Worm (Caenorhabditis elegans): ENCODE measurements around the gene ben-1.

DNA sequence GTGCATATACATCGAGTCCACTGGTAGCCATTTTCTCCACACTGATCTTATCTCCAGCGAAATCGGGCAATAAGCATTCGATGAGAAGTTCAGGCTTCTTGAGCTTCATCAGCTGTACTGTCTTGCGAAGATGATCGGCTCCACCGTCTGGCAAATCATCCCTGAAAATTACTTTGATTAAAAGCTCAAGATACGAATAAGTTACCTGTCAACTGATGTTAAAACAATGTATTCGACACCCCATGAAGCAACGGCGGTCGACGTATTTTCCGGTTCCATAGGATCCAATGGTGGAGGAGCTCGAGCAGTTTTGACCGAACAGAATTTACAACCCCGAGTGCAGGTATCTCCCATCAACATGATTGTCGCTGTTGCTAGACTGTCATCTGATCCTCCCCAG, 37.2 kb downstream of the ben-1 start:
- TF ChIP-seq flt-1 (GFP tag; IDR thresholded peaks at IDR 0.05) (no peak), klf-2 (GFP tag; conservative IDR thresholded peaks at IDR 0.05) (no peak), cog-1 (tag; optimal IDR thresholded peaks at IDR 0.05) (no peak)

All from whole organism, midembryonic.